Fruit fly (Drosophila melanogaster) whole organism, embryonic: ENCODE data around the gene CG5139.

Experiments used
- CG11093 ChIP-seq: fragments of 200-800 bp; sonication (Bioruptor generic); IDR thresholded peaks from 3 replicates; pipeline ENCODE4 v1.3.6; 2022; ENCODE audit warnings: missing biosample characterization, missing genetic modification characterization
- CG1529 ChIP-seq: fragments of 200-800 bp; sonication (Bioruptor generic); optimal IDR thresholded peaks from 3 replicates; lab custom pipeline; 2018; ENCODE audit warnings: missing biosample characterization, missing genetic modification characterization

DNA sequence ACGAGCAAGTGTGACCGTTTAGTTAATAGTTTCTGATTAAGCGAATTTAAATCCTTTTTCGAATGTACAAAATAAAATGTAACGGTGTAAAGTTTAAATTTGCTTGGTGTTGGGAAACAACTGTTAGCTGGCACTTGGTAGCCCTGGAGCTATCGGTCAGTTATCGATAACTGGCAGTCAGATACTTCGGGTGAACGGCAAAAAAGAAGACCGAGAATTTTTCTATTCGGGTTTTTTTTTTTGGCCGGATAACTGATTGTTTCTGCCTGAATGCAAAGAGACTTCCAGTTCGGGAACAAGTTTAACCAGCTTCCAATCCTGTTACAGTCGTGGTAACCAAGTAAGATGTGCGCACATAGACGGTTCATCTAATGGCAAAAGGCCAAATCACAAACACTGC lies 21.5 kb downstream of the CG5139 start, which contains the start of gene CG4896:
- TF ChIP-seq CG11093 (GFP tag; lab: Robert Waterston, UW), result no peak
- TF ChIP-seq CG1529 (GFP tag; lab: Kevin White, UChicago), result no peak
